Worm (Caenorhabditis elegans): ENCODE measurements around the gene twk-22.

ce11 chrX:16289635-16290034 is 16.6 kb upstream of the twk-22 start:
- TF ChIP-seq ztf-11 (tag; optimal IDR thresholded peaks at IDR 0.05) (no peak), nhr-67 (tag; optimal IDR thresholded peaks at IDR 0.05) (no peak), nhr-25 (tag; optimal IDR thresholded peaks at IDR 0.05) (no peak), pha-4 (tag; optimal IDR thresholded peaks at IDR 0.05) (no peak), fkh-10 (GFP tag; optimal IDR thresholded peaks at IDR 0.05) (no peak), nhr-76 (tag; optimal IDR thresholded peaks at IDR 0.05) (no peak)

All from whole organism, L3 larva.